Worm (Caenorhabditis elegans) whole organism, L3 larva: ENCODE measurements around the gene ipmk-1.

Experiments used
- ZK546.5 ChIP-seq: sonication (generic microtip); optimal IDR thresholded peaks from 2 replicates; lab custom pipeline; 2017; ENCODE audit warnings: missing biosample characterization, missing genetic modification characterization
- fos-1 ChIP-seq: fragments of 150-350 bp; optimal IDR thresholded peaks from 2 replicates; lab custom pipeline; 2014; ENCODE audit warnings: missing biosample characterization, missing genetic modification characterization
- jun-1 ChIP-seq: fragments of 150-350 bp; optimal IDR thresholded peaks from 2 replicates; lab custom pipeline; 2014; ENCODE audit warnings: missing biosample characterization, missing genetic modification reagents, missing genetic modification characterization
- lin-15B ChIP-seq: fragments of 150-350 bp; optimal IDR thresholded peaks from 2 replicates; lab custom pipeline; 2014; ENCODE audit warnings: missing biosample characterization, missing genetic modification characterization
- lin-39 ChIP-seq: fragments of 150-350 bp; optimal IDR thresholded peaks from 2 replicates; lab custom pipeline; 2018; ENCODE audit warnings: missing biosample characterization, missing genetic modification reagents, missing genetic modification characterization
- nhr-67 ChIP-seq: fragments of 150-350 bp; optimal IDR thresholded peaks from 2 replicates; lab custom pipeline; 2014; ENCODE audit warnings: missing biosample characterization, missing genetic modification characterization
- pha-4 ChIP-seq: fragments of 150-350 bp; optimal IDR thresholded peaks from 2 replicates; lab custom pipeline; 2014; ENCODE audit warnings: missing biosample characterization, missing genetic modification reagents, missing genetic modification characterization

DNA sequence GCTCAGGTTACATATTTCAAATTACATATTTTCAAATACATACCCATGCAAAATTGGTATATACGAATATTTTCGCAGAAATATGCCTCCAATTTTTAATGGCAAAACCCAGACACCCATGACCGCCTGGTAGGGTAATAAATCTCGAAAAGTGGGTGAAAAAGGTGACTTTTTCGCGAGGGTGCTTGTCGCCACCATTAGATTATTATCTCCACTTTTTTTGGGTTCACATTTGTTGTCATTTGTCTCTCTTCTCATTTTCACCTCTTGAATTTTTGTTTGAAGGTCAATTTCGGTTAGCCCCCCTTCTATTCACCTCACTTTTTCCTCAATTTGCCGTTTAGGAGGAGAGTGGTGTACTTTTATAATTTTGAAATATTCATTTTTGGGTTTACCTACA, 7.7 kb upstream of the ipmk-1 start:
- TF ChIP-seq ZK546.5 (tag; lab: Kevin White, UChicago), result no peak
- TF ChIP-seq pha-4 (tag; lab: Kevin White, UChicago), result no peak
- TF ChIP-seq lin-39 (tag; lab: Kevin White, UChicago), result no peak
- TF ChIP-seq lin-15B (tag; lab: Kevin White, UChicago), result no peak
- no peak for TF ChIP-seq jun-1 (tag; lab: Kevin White, UChicago)
- no peak for TF ChIP-seq nhr-67
- no peak for TF ChIP-seq fos-1 (tag; lab: Kevin White, UChicago)
